Worm (Caenorhabditis elegans): ENCODE data around the gene clec-56.

DNA sequence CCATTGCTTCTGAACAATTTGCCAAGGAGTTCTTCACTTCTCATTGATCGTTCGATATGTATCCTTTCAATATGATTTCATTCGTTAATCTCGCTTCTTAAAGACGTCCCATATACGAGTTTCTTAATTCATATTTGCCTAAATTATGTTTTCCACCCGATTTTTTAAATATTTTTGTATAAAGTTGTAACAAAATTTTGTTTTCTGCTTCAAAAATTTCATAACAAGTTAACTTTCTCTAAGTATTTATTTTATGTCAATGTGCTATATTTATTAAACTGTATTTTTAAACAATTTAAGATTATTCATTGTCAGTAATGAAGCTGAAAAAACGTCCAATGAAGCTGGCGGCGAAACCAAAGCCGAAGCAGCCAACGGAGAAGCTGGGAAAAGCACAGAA, 24.8 kb upstream of the clec-56 start, which contains the start of gene F23B12.7:
- TF ChIP-seq unc-39 (tag; optimal IDR thresholded peaks at IDR 0.05) (no peak), ztf-11 (tag; optimal IDR thresholded peaks at IDR 0.05) (no peak), unc-120 (tag; optimal IDR thresholded peaks at IDR 0.05; ENCODE audit: poor library complexity, severe bottlenecking) (no peak), nhr-76 (tag; optimal IDR thresholded peaks at IDR 0.05) (no peak), unc-62 (GFP tag; optimal IDR thresholded peaks at IDR 0.05) (no peak), blmp-1 (tag; optimal IDR thresholded peaks at IDR 0.05) (no peak)

Data from whole organism, mixed stage, embryonic.